Worm (Caenorhabditis elegans): ENCODE data around the gene gob-1.

- TF ChIP-seq nhr-28 (tag; optimal IDR thresholded peaks at IDR 0.05) (no peak), ceh-82 (tag; optimal IDR thresholded peaks at IDR 0.05) (no peak), ztf-11 (tag; optimal IDR thresholded peaks at IDR 0.05) (no peak), mml-1 (tag; optimal IDR thresholded peaks at IDR 0.05) (no peak), elt-1 (tag; optimal IDR thresholded peaks at IDR 0.05) (no peak), nhr-11 (tag; optimal IDR thresholded peaks at IDR 0.05) (no peak), fos-1 (tag; optimal IDR thresholded peaks at IDR 0.05) (no peak), ama-1 (optimal IDR thresholded peaks at IDR 0.05) (no peak), ceh-16 (tag; optimal IDR thresholded peaks at IDR 0.05) (no peak), nhr-23 (tag; optimal IDR thresholded peaks at IDR 0.05) (no peak), elt-3 (tag; optimal IDR thresholded peaks at IDR 0.05) (no peak)
Measured at ce11 chrX:15539299-15539698, 45.9 kb downstream of the gob-1 start.
